Worm (Caenorhabditis elegans): ENCODE measurements around the gene sams-3.

ce11 chrIV:5858212-5858611 lies 9.8 kb downstream of the sams-3 start:
- no peak for TF ChIP-seq klf-2 (GFP tag; conservative IDR thresholded peaks at IDR 0.05)
- TF ChIP-seq ztf-23 (GFP tag; IDR thresholded peaks at IDR 0.05) = no peak
- TF ChIP-seq ztf-29 (GFP tag; IDR thresholded peaks at IDR 0.05) = no peak
- no peak for TF ChIP-seq flt-1 (GFP tag; IDR thresholded peaks at IDR 0.05)
- TF ChIP-seq med-1 (GFP tag; optimal IDR thresholded peaks at IDR 0.05; ENCODE audit: insufficient read depth) = no peak
- TF ChIP-seq T22C8.4 (GFP tag; IDR thresholded peaks at IDR 0.05) = no peak
- TF ChIP-seq tab-1 (GFP tag; IDR thresholded peaks at IDR 0.05) = no peak
- TF ChIP-seq cog-1 (tag; optimal IDR thresholded peaks at IDR 0.05) = no peak
